Worm (Caenorhabditis elegans) whole organism, young adult: ENCODE results near the gene R193.6.

ENCODE experiments used
- ama-1 ChIP-seq, 3 experiments: fragments of 150-350 bp in 1 of 3; sonication (generic microtip) in 2 of 3; optimal IDR thresholded peaks; 2 replicates each; lab custom pipeline; 2014 to 2018; ENCODE audit warnings: missing biosample characterization in 2 of 3, missing genetic modification characterization in 2 of 3, missing genetic modification reagents in 2 of 3
- cebp-2 ChIP-seq: fragments of 200-800 bp; sonication (Bioruptor generic); IDR thresholded peaks from 2 replicates; pipeline ENCODE4 v1.3.6; 2022; ENCODE audit warnings: missing genetic modification characterization, missing compliant biosample characterization
- dpff-1 ChIP-seq: sonication (generic microtip); optimal IDR thresholded peaks from 2 replicates; lab custom pipeline; 2017; ENCODE audit warnings: mild to moderate bottlenecking, missing genetic modification characterization, missing compliant biosample characterization
- lsl-1 ChIP-seq: fragments of 200-800 bp; sonication (Bioruptor generic); optimal IDR thresholded peaks from 2 replicates; lab custom pipeline; 2018; ENCODE audit warnings: mild to moderate bottlenecking, missing genetic modification characterization, moderate library complexity, missing compliant biosample characterization
- sdz-38 ChIP-seq: sonication (generic microtip); optimal IDR thresholded peaks from 2 replicates; lab custom pipeline; 2016; ENCODE audit warnings: missing genotype, missing genetic modification characterization, missing compliant biosample characterization
- snpc-3.4 ChIP-seq: sonication (generic microtip); optimal IDR thresholded peaks from 2 replicates; lab custom pipeline; 2017; ENCODE audit warnings: missing genetic modification characterization, mild to moderate bottlenecking, missing compliant biosample characterization, antibody characterized with exemption, moderate library complexity, missing genotype, missing genetic modification reagents
- snpc-4 ChIP-seq, 5 experiments: fragments of 150-350 bp in 1 of 5; sonication (generic microtip) in 4 of 5; optimal IDR thresholded peaks; 2 replicates each; lab custom pipeline; 2014 to 2018; ENCODE audit warnings: missing genetic modification characterization in 5 of 5, missing biosample characterization in 3 of 5, antibody characterized with exemption in 2 of 5, mild to moderate bottlenecking in 2 of 5, missing compliant biosample characterization in 2 of 5, missing genotype in 2 of 5, moderate library complexity in 2 of 5, missing genetic modification reagents in 1 of 5
- ztf-26 ChIP-seq: sonication (generic microtip); optimal IDR thresholded peaks from 2 replicates; lab custom pipeline; 2017; ENCODE audit warnings: missing genetic modification characterization, missing compliant biosample characterization

DNA sequence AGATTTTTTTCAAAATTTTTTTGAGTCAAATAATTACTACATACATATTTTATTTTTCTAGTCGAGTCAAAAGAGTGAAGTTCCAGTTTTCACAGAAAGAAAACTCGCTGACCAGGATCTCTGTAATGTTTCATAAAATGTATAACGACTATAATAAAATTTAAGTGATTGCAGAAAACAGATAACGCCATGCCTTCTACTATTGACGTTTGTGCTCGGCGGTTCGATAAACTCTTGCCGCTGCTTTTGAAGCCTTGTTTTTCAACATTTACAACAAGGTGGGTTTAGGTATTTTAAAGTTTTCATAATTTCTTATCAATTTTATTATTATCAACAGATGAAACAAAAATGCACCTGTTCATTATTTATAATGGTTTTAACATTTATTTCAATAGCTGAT is 23.2 kb upstream of the R193.6 start, which contains the start of gene lmp-2:
- no peak for TF ChIP-seq sdz-38 (tag; lab: Kevin White, UChicago)
- TF ChIP-seq snpc-3.4 (tag; lab: Kevin White, UChicago), result no peak
- no peak for TF ChIP-seq ztf-26
- no peak for TF ChIP-seq ama-1 (optimal IDR thresholded peaks at IDR 0.05; lab: Kevin White, UChicago)
- no peak for TF ChIP-seq ama-1 (GFP tag; optimal IDR thresholded peaks at IDR 0.05; lab: Kevin White, UChicago)
- no peak for TF ChIP-seq dpff-1 (tag; lab: Kevin White, UChicago)
- no peak for TF ChIP-seq cebp-2 (GFP tag; lab: Robert Waterston, UW)
- TF ChIP-seq lsl-1 (GFP tag; lab: Kevin White, UChicago), result no peak
- TF ChIP-seq snpc-4 (GFP tag; optimal IDR thresholded peaks at IDR 0.05; lab: Kevin White, UChicago), result no peak
- TF ChIP-seq snpc-4 (tag; optimal IDR thresholded peaks at IDR 0.05; lab: Kevin White, UChicago), result no peak
